Worm (Caenorhabditis elegans): Measurements from ENCODE around the gene nhr-17.

- TF ChIP-seq elt-3 (tag; optimal IDR thresholded peaks at IDR 0.05) (no peak), pha-4 (tag; optimal IDR thresholded peaks at IDR 0.05) (no peak), lsy-2 (tag; optimal IDR thresholded peaks at IDR 0.05) (no peak), nhr-76 (tag; optimal IDR thresholded peaks at IDR 0.05) (no peak), mab-5 (tag; optimal IDR thresholded peaks at IDR 0.05) (no peak), ceh-83 (GFP tag; optimal IDR thresholded peaks at IDR 0.05) (no peak), nhr-28 (tag; optimal IDR thresholded peaks at IDR 0.05) (no peak)
These were observed 12.2 kb downstream of the nhr-17 start for ce11 chrX:12655339-12655875.

Data from whole organism, mixed stage, embryonic.